Worm (Caenorhabditis elegans): ENCODE results near the gene vps-36.

Gene vps-36

DNA sequence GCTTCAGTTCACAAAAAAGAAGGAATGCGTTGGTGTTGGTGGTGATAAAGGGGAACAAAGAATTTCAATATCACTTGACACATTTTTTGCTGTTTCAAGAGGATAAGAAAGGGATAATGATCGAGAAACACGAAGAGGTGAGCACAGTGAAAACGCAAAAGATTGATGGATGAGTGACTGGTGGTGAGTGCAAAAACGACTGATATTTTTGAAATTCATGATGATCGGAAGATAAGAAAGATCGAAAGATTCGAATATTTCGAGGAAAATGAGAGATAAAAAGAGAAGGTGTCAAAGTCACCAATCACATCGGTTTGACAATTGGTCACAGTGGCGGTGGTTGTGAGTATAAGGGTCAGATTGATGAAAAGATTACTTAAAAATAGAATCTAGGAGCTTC lies 44.5 kb downstream of the vps-36 start:
- TF ChIP-seq ceh-39 (tag; optimal IDR thresholded peaks at IDR 0.05) = no peak
- peak; percentile 81 for TF ChIP-seq unc-62 (GFP tag; optimal IDR thresholded peaks at IDR 0.05)

DNA sequence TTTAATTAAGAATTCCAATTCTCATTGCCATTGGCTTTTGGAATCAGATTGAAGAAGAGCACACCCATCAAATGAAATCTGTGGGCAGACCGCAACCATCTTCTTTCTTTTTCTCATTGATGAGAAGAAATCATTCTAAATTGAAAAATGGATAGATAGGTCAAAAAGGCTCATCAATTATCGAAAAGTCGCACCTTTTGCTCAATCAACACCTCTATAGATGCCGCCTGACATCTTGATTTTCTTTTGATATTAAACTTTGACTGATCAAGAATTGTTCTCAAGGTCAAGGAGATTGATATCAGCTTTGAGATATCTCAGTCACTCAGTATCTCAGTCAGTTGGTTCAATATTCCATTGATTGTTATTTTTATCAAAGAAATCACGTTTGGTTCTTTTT lies 50.5 kb downstream of the vps-36 start:
- no peak for TF ChIP-seq ham-2 (GFP tag; optimal IDR thresholded peaks at IDR 0.05)

DNA sequence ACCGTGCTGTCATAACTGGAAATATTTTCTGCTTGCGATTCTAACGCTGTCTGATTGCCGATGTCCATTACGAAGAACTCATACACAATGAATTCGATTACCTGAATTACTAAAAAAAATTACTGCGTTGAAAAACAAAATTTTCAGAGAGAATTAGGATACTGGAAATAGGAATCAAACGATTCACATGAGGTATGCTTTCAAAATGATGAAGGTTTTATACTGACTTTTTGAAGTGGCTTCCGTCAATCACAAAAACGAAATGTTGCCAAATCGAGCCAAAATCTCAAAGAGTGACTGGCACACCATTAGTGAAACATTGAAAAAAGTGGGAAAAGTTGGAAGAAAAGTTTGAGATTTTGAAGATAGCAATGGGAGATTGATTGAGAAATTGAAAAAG lies 51.4 kb downstream of the vps-36 start, which contains the start of gene zzz-1:
Gene zzz-1 (minus strand): TSS at position 101 of the 400 bp plus-strand sequence.
- no peak for TF ChIP-seq bed-3 (GFP tag; optimal IDR thresholded peaks at IDR 0.05)
- no peak for TF ChIP-seq nhr-237 (tag; optimal IDR thresholded peaks at IDR 0.05)
- no peak for TF ChIP-seq mab-5 (tag; optimal IDR thresholded peaks at IDR 0.05)
- TF ChIP-seq ceh-83 (GFP tag; optimal IDR thresholded peaks at IDR 0.05) = no peak
- TF ChIP-seq lin-32 (GFP tag; optimal IDR thresholded peaks at IDR 0.05) = no peak
